Fruit fly (Drosophila melanogaster): ENCODE data around the gene CG10859.

CG10859 gene

dm6 chr2L:13378488-13378964 lies 19.9 kb downstream of the CG10859 start, which contains the start of the genes CG9302 and beta'COP (continued):
- TF ChIP-seq CG3995 (GFP tag; optimal IDR thresholded peaks at IDR 0.05): peak; percentile 21
- TF ChIP-seq CG13424 (tag; optimal IDR thresholded peaks at IDR 0.05): peak; percentile 78
- no peak for TF ChIP-seq CTCF (GFP tag; optimal IDR thresholded peaks at IDR 0.05)
- no peak for TF ChIP-seq mirr (GFP tag; optimal IDR thresholded peaks at IDR 0.05)
- no peak for TF ChIP-seq fd64A (GFP tag; optimal IDR thresholded peaks at IDR 0.05)
- TF ChIP-seq ssp (GFP tag; IDR thresholded peaks at IDR 0.05): peak; percentile 54; the same call in 1 of the 2 replicates
- TF ChIP-seq Dfd (GFP tag; optimal IDR thresholded peaks at IDR 0.05): no peak
- peak; percentile 49 for TF ChIP-seq CG1602 (GFP tag; optimal IDR thresholded peaks at IDR 0.05)
- TF ChIP-seq CG42726 (GFP tag; IDR thresholded peaks at IDR 0.05; ENCODE audit: partially characterized antibody): no peak
- TF ChIP-seq dimm (GFP tag; IDR thresholded peaks at IDR 0.05): no peak
- no peak for TF ChIP-seq ac (GFP tag; optimal IDR thresholded peaks at IDR 0.05)
- TF ChIP-seq peb (GFP tag; IDR thresholded peaks at IDR 0.05): 0 out of 2 replicates have a peak, but pooled peaks have one; percentile 25
- TF ChIP-seq emc (GFP tag; optimal IDR thresholded peaks at IDR 0.05): no peak
- no peak for TF ChIP-seq tio (GFP tag; optimal IDR thresholded peaks at IDR 0.05)
- TF ChIP-seq Hr78 (GFP tag; optimal IDR thresholded peaks at IDR 0.05): no peak
- TF ChIP-seq CG17385 (GFP tag; optimal IDR thresholded peaks at IDR 0.05): peak; percentile 95
- TF ChIP-seq CG32532 (GFP tag; IDR thresholded peaks at IDR 0.05): peak; percentile 46
- TF ChIP-seq CG17802 (tag; optimal IDR thresholded peaks at IDR 0.05): peak; percentile 16
- 0 out of 2 replicates have a peak, but pooled peaks have one; percentile 35 for TF ChIP-seq ranshi (GFP tag; IDR thresholded peaks at IDR 0.05)
- TF ChIP-seq sc (optimal IDR thresholded peaks at IDR 0.05): no peak
- TF ChIP-seq sc (GFP tag; optimal IDR thresholded peaks at IDR 0.05): peak; percentile 39
- peak; percentile 32 for TF ChIP-seq CG9797 (GFP tag; optimal IDR thresholded peaks at IDR 0.05)
- peak; percentile 83 for TF ChIP-seq Xbp1 (GFP tag; optimal IDR thresholded peaks at IDR 0.05)
- TF ChIP-seq CG30020 (tag; optimal IDR thresholded peaks at IDR 0.05): peak; percentile 69
- peak; percentile 93 for TF ChIP-seq Ets65A (GFP tag)
- TF ChIP-seq CG16863 (GFP tag; optimal IDR thresholded peaks at IDR 0.05): peak; percentile 1
- TF ChIP-seq CG17359 (tag; optimal IDR thresholded peaks at IDR 0.05): peak; percentile 62
- 0 out of 2 replicates have a peak, but pooled peaks have one; percentile 12 for TF ChIP-seq ham (GFP tag; IDR thresholded peaks at IDR 0.05)
- no peak for TF ChIP-seq pb (GFP tag; optimal IDR thresholded peaks at IDR 0.05)
- TF ChIP-seq CG3847 (GFP tag; IDR thresholded peaks at IDR 0.05): peak; percentile 72; the same call in 1 of the 2 replicates
- peak; percentile 46 for TF ChIP-seq CG4820 (GFP tag; optimal IDR thresholded peaks at IDR 0.05)
- TF ChIP-seq Sry-δ (GFP tag; optimal IDR thresholded peaks at IDR 0.05): peak; percentile 85
- TF ChIP-seq phol (tag; optimal IDR thresholded peaks at IDR 0.05): peak; percentile 81
- peak; percentile 51 for TF ChIP-seq fd96Cb (tag; optimal IDR thresholded peaks at IDR 0.05)
- TF ChIP-seq lola (GFP tag; optimal IDR thresholded peaks at IDR 0.05): peak in 1 of 3 experiments; percentile 75
- peak; percentile 85 for TF ChIP-seq BEAF-32 (GFP tag; optimal IDR thresholded peaks at IDR 0.05)
- TF ChIP-seq nau (GFP tag; optimal IDR thresholded peaks at IDR 0.05): no peak
- peak; percentile 72; the same call in 2 of the 3 replicates for TF ChIP-seq vnd (GFP tag; IDR thresholded peaks at IDR 0.05; ENCODE audit: partially characterized antibody)
- TF ChIP-seq CG9817 (tag; optimal IDR thresholded peaks at IDR 0.05): peak; percentile 75
- TF ChIP-seq Aef1 (GFP tag; IDR thresholded peaks at IDR 0.05): peak; percentile 59
- peak; percentile 84 for TF ChIP-seq Med (GFP tag)
- TF ChIP-seq Bgb (GFP tag; IDR thresholded peaks at IDR 0.05; ENCODE audit: partially characterized antibody): peak; percentile 62
- peak; percentile 59; the same call in 1 of the 2 replicates for TF ChIP-seq al (GFP tag; IDR thresholded peaks at IDR 0.05)
- TF ChIP-seq cas (GFP tag; IDR thresholded peaks at IDR 0.05): no peak
- TF ChIP-seq scrt (GFP tag; optimal IDR thresholded peaks at IDR 0.05): peak; percentile 67
- no peak for TF ChIP-seq D (optimal IDR thresholded peaks at IDR 0.05)
- TF ChIP-seq D (GFP tag; optimal IDR thresholded peaks at IDR 0.05): peak; percentile 32
- TF ChIP-seq ken (GFP tag; IDR thresholded peaks at IDR 0.05): peak; percentile 71; the same call in 2 of the 3 replicates
- TF ChIP-seq maf-S (GFP tag; optimal IDR thresholded peaks at IDR 0.05): peak; percentile 17
- TF ChIP-seq Chrac-16 (GFP tag; optimal IDR thresholded peaks at IDR 0.05): peak; percentile 66
- TF ChIP-seq amos (GFP tag; IDR thresholded peaks at IDR 0.05; ENCODE audit: partially characterized antibody): peak; percentile 63

All from whole organism, embryonic.